Worm (Caenorhabditis elegans) whole organism, midembryonic: ENCODE measurements around the gene K01D12.7.

Experiments
- med-1 ChIP-seq: sonication (generic microtip); optimal IDR thresholded peaks from 2 replicates; lab custom pipeline; 2017; ENCODE audit warnings: missing genetic modification characterization, mild to moderate bottlenecking, missing compliant biosample characterization, antibody characterized with exemption, missing genetic modification reagents; ENCODE audit not compliant: insufficient read depth
- ref-1 ChIP-seq: fragments of 200-800 bp; sonication (Bioruptor generic); conservative IDR thresholded peaks from 2 replicates; pipeline ENCODE4 v1.3.6; 2022; ENCODE audit warnings: missing genetic modification reagents, missing genetic modification characterization, missing compliant biosample characterization
- tab-1 ChIP-seq: fragments of 200-800 bp; sonication (Bioruptor generic); IDR thresholded peaks from 2 replicates; pipeline ENCODE4 v1.3.6; 2022; ENCODE audit warnings: missing genetic modification characterization, missing compliant biosample characterization
- ztf-23 ChIP-seq: fragments of 200-800 bp; sonication (Bioruptor generic); IDR thresholded peaks from 2 replicates; pipeline ENCODE4 v1.3.6; 2022; ENCODE audit warnings: missing genetic modification reagents, missing genetic modification characterization, missing compliant biosample characterization

- TF ChIP-seq ztf-23 (GFP tag; lab: Robert Waterston, UW) (no peak), tab-1 (GFP tag; lab: Robert Waterston, UW) (no peak), med-1 (GFP tag; lab: Kevin White, UChicago) (no peak), ref-1 (GFP tag; lab: Robert Waterston, UW) (no peak)
Observed at ce11 chrV:12432111-12432510, 30.8 kb upstream of the K01D12.7 start, which contains the start of gene C54D10.13.
